Fruit fly (Drosophila melanogaster) whole organism, embryonic: ENCODE data around the gene VhaSFD.

Experiments used
- Atf6 ChIP-seq: fragments of 200-800 bp; sonication (Bioruptor generic); IDR thresholded peaks from 2 replicates; pipeline ENCODE4 v1.3.6; 2022; ENCODE audit warnings: missing biosample characterization, missing genetic modification characterization
- B-H1 ChIP-seq: fragments of 200-800 bp; sonication (Bioruptor generic); IDR thresholded peaks from 3 replicates; pipeline ENCODE4 v1.3.6; 2022; ENCODE audit warnings: missing biosample characterization, missing genetic modification characterization
- Blimp-1 ChIP-seq: fragments of 200-800 bp; sonication (Bioruptor generic); optimal IDR thresholded peaks from 3 replicates; lab custom pipeline; 2018; ENCODE audit warnings: missing biosample characterization, missing genetic modification characterization, mild to moderate bottlenecking, moderate library complexity, missing genetic modification reagents
- CG10274 ChIP-seq: fragments of 200-800 bp; sonication (Bioruptor generic); optimal IDR thresholded peaks from 3 replicates; lab custom pipeline; 2017; ENCODE audit warnings: missing biosample characterization, mild to moderate bottlenecking, missing genetic modification characterization
- CG11093 ChIP-seq: fragments of 200-800 bp; sonication (Bioruptor generic); IDR thresholded peaks from 3 replicates; pipeline ENCODE4 v1.3.6; 2022; ENCODE audit warnings: missing biosample characterization, missing genetic modification characterization
- CG11456 ChIP-seq: fragments of 200-800 bp; sonication (Bioruptor generic); IDR thresholded peaks from 3 replicates; pipeline ENCODE4 v1.3.6; 2022; ENCODE audit warnings: missing biosample characterization, missing genetic modification characterization
- CG11695 ChIP-seq: fragments of 200-800 bp; sonication (Bioruptor generic); IDR thresholded peaks from 3 replicates; pipeline ENCODE4 v1.3.6; 2022; ENCODE audit warnings: missing biosample characterization, missing genetic modification characterization
- CG12071 ChIP-seq: fragments of 200-800 bp; sonication (Bioruptor generic); optimal IDR thresholded peaks from 3 replicates; lab custom pipeline; 2018; ENCODE audit warnings: missing biosample characterization, mild to moderate bottlenecking, missing genetic modification characterization
- CG12391 ChIP-seq: fragments of 200-800 bp; sonication (Bioruptor generic); optimal IDR thresholded peaks from 3 replicates; lab custom pipeline; 2018; ENCODE audit warnings: missing biosample characterization, mild to moderate bottlenecking, missing genetic modification characterization, moderate library complexity
- CG13424 ChIP-seq: fragments of 200-800 bp; sonication (Bioruptor generic); optimal IDR thresholded peaks from 2 replicates; lab custom pipeline; 2019; ENCODE audit warnings: missing biosample characterization, mild to moderate bottlenecking, missing genetic modification characterization, moderate library complexity
- CG14710 ChIP-seq: fragments of 200-800 bp; sonication (Bioruptor generic); optimal IDR thresholded peaks from 3 replicates; lab custom pipeline; 2019; ENCODE audit warnings: missing biosample characterization, mild to moderate bottlenecking, missing genetic modification characterization, moderate library complexity
- CG15073 ChIP-seq: fragments of 200-800 bp; sonication (Bioruptor generic); optimal IDR thresholded peaks from 2 replicates; lab custom pipeline; 2016; ENCODE audit warnings: missing biosample characterization, missing genetic modification characterization
- CG15269 ChIP-seq: fragments of 200-800 bp; sonication (Bioruptor generic); optimal IDR thresholded peaks from 2 replicates; lab custom pipeline; 2018; ENCODE audit warnings: missing biosample characterization, mild to moderate bottlenecking, missing genetic modification characterization, moderate library complexity
- CG16813 ChIP-seq: fragments of 200-800 bp; sonication (Bioruptor generic); IDR thresholded peaks from 3 replicates; pipeline ENCODE4 v1.3.6; 2022; ENCODE audit warnings: missing biosample characterization, missing genetic modification characterization; ENCODE audit not compliant: partially characterized antibody
- CG17328 ChIP-seq: fragments of 200-800 bp; sonication (Bioruptor generic); IDR thresholded peaks from 2 replicates; pipeline ENCODE4 v1.3.6; 2022; ENCODE audit warnings: missing biosample characterization, missing genetic modification characterization
- CG18764 ChIP-seq: fragments of 200-800 bp; sonication (Bioruptor generic); optimal IDR thresholded peaks from 3 replicates; lab custom pipeline; 2016; ENCODE audit warnings: missing biosample characterization, missing genetic modification characterization
- CG43689 ChIP-seq: fragments of 200-800 bp; sonication (Bioruptor generic); IDR thresholded peaks from 2 replicates; pipeline ENCODE4 v1.3.6; 2022; ENCODE audit warnings: missing biosample characterization, missing genetic modification characterization
- CG4424 ChIP-seq: fragments of 200-800 bp; sonication (Bioruptor generic); optimal IDR thresholded peaks from 3 replicates; lab custom pipeline; 2016; ENCODE audit warnings: missing biosample characterization, missing genetic modification characterization
- CG4617 ChIP-seq: fragments of 200-800 bp; sonication (Bioruptor generic); optimal IDR thresholded peaks from 3 replicates; lab custom pipeline; 2016; ENCODE audit warnings: missing biosample characterization, missing genetic modification characterization, borderline replicate concordance
- CG6765 ChIP-seq: fragments of 200-800 bp; sonication (Bioruptor generic); optimal IDR thresholded peaks from 3 replicates; lab custom pipeline; 2017; ENCODE audit warnings: missing biosample characterization, mild to moderate bottlenecking, missing genetic modification characterization
- CG7928 ChIP-seq: fragments of 200-800 bp; sonication (Bioruptor generic); optimal IDR thresholded peaks from 2 replicates; lab custom pipeline; 2017; ENCODE audit warnings: missing biosample characterization, mild to moderate bottlenecking, missing genetic modification characterization
- CG8359 ChIP-seq: fragments of 200-800 bp; sonication (Bioruptor generic); optimal IDR thresholded peaks from 2 replicates; lab custom pipeline; 2017; ENCODE audit warnings: missing biosample characterization, mild to moderate bottlenecking, missing genetic modification characterization, borderline replicate concordance
- D19B ChIP-seq: fragments of 200-800 bp; sonication (Bioruptor generic); optimal IDR thresholded peaks from 2 replicates; lab custom pipeline; 2017; ENCODE audit warnings: missing biosample characterization, mild to moderate bottlenecking, missing genetic modification characterization
- Dad ChIP-seq: fragments of 200-800 bp; sonication (Bioruptor generic); optimal IDR thresholded peaks from 3 replicates; lab custom pipeline; 2016; ENCODE audit warnings: missing biosample characterization, missing genetic modification characterization
- Elba2 ChIP-seq: fragments of 200-800 bp; sonication (Bioruptor generic); optimal IDR thresholded peaks from 3 replicates; lab custom pipeline; 2016; ENCODE audit warnings: missing biosample characterization, missing genetic modification characterization
- Fer1 ChIP-seq: fragments of 200-800 bp; sonication (Bioruptor generic); optimal IDR thresholded peaks from 2 replicates; lab custom pipeline; 2017; ENCODE audit warnings: missing biosample characterization, mild to moderate bottlenecking, missing genetic modification characterization
- Gsc ChIP-seq: fragments of 200-800 bp; sonication (Bioruptor generic); IDR thresholded peaks from 2 replicates; pipeline ENCODE4 v1.3.6; 2022; ENCODE audit warnings: missing biosample characterization, missing genetic modification characterization
- HHEX ChIP-seq: fragments of 200-800 bp; sonication (Bioruptor generic); optimal IDR thresholded peaks from 3 replicates; lab custom pipeline; 2017; ENCODE audit warnings: missing biosample characterization, mild to moderate bottlenecking, missing genetic modification characterization, missing genetic modification reagents
- Hr3 ChIP-seq: fragments of 200-800 bp; sonication (Bioruptor generic); optimal IDR thresholded peaks from 3 replicates; lab custom pipeline; 2016; ENCODE audit warnings: missing biosample characterization, missing genetic modification characterization
- Hr78 ChIP-seq, 2 experiments: fragments of 200-800 bp in 1 of 2; fragments of >200 bp in 1 of 2; sonication (Bioruptor generic) in 1 of 2; optimal IDR thresholded peaks; 2 replicates each; lab custom pipeline; 2017 to 2019; ENCODE audit warnings: missing biosample characterization in 2 of 2, missing genetic modification characterization in 2 of 2, mild to moderate bottlenecking in 1 of 2, moderate library complexity in 1 of 2
- MESR4 ChIP-seq: fragments of 200-800 bp; sonication (Bioruptor generic); optimal IDR thresholded peaks from 2 replicates; lab custom pipeline; 2018; ENCODE audit warnings: missing biosample characterization, mild to moderate bottlenecking, missing genetic modification characterization, moderate library complexity
- Xbp1 ChIP-seq: fragments of 200-800 bp; sonication (Bioruptor generic); optimal IDR thresholded peaks from 3 replicates; lab custom pipeline; 2016; ENCODE audit warnings: missing biosample characterization, mild to moderate bottlenecking, missing genetic modification characterization
- abd-A ChIP-seq: fragments of 200-800 bp; sonication (Bioruptor generic); optimal IDR thresholded peaks from 3 replicates; lab custom pipeline; 2019; ENCODE audit warnings: missing biosample characterization, mild to moderate bottlenecking, missing genetic modification characterization, moderate library complexity
- cad ChIP-seq: fragments of >200 bp; optimal IDR thresholded peaks from 2 replicates; lab custom pipeline; 2017; ENCODE audit warnings: missing biosample characterization, missing genetic modification characterization
- cas ChIP-seq: fragments of 200-800 bp; sonication (Bioruptor generic); IDR thresholded peaks from 2 replicates; pipeline ENCODE4 v1.3.6; 2022; ENCODE audit warnings: missing biosample characterization, missing genetic modification characterization
- dysf ChIP-seq: fragments of 200-800 bp; sonication (Bioruptor generic); IDR thresholded peaks from 3 replicates; pipeline ENCODE4 v1.3.6; 2022; ENCODE audit warnings: missing biosample characterization, missing genetic modification characterization
- ewg ChIP-seq: fragments of 200-800 bp; sonication (Bioruptor generic); optimal IDR thresholded peaks from 3 replicates; lab custom pipeline; 2017; ENCODE audit warnings: mild to moderate bottlenecking, missing biosample characterization, missing genetic modification reagents, missing genetic modification characterization
- fru ChIP-seq: fragments of >200 bp; optimal IDR thresholded peaks from 2 replicates; lab custom pipeline; 2017
- klu ChIP-seq: fragments of 200-800 bp; sonication (Bioruptor generic); IDR thresholded peaks from 2 replicates; pipeline ENCODE4 v1.3.6; 2022; ENCODE audit warnings: missing biosample characterization, missing genetic modification characterization
- onecut ChIP-seq: fragments of 200-800 bp; sonication (Bioruptor generic); IDR thresholded peaks from 2 replicates; pipeline ENCODE4 v1.3.6; 2022; ENCODE audit warnings: missing biosample characterization, missing genetic modification characterization
- pum ChIP-seq: fragments of 200-800 bp; sonication (Bioruptor generic); optimal IDR thresholded peaks from 2 replicates; lab custom pipeline; 2016; ENCODE audit warnings: missing biosample characterization, missing genetic modification characterization
- row ChIP-seq: fragments of 200-800 bp; sonication (Bioruptor generic); IDR thresholded peaks from 3 replicates; pipeline ENCODE4 v1.3.6; 2022; ENCODE audit warnings: missing biosample characterization, missing genetic modification characterization
- sisA ChIP-seq: fragments of 200-800 bp; sonication (Bioruptor generic); IDR thresholded peaks from 2 replicates; pipeline ENCODE4 v1.3.6; 2022; ENCODE audit warnings: missing biosample characterization, missing genetic modification characterization
- tgo ChIP-seq: fragments of 200-800 bp; sonication (Bioruptor generic); IDR thresholded peaks from 3 replicates; pipeline ENCODE4 v1.3.6; 2022; ENCODE audit warnings: missing biosample characterization, missing genetic modification characterization
- trh ChIP-seq: fragments of 200-800 bp; sonication (Bioruptor generic); optimal IDR thresholded peaks from 2 replicates; lab custom pipeline; 2016; ENCODE audit warnings: missing biosample characterization, missing genetic modification characterization
- tup ChIP-seq: fragments of 200-800 bp; sonication (Bioruptor generic); optimal IDR thresholded peaks from 2 replicates; lab custom pipeline; 2016; ENCODE audit warnings: missing biosample characterization, mild to moderate bottlenecking, missing genetic modification characterization, moderate library complexity
- usp ChIP-seq: fragments of >200 bp; optimal IDR thresholded peaks from 2 replicates; lab custom pipeline; 2017; ENCODE audit warnings: missing biosample characterization, missing genetic modification characterization
- vfl ChIP-seq: fragments of 200-800 bp; sonication (Bioruptor generic); optimal IDR thresholded peaks from 2 replicates; lab custom pipeline; 2016; ENCODE audit warnings: missing biosample characterization, missing genetic modification characterization
- wor ChIP-seq: fragments of 200-800 bp; sonication (Bioruptor generic); IDR thresholded peaks from 2 replicates; pipeline ENCODE4 v1.3.6; 2022; ENCODE audit warnings: missing biosample characterization, missing genetic modification characterization
- zf30C ChIP-seq: fragments of 200-800 bp; sonication (Bioruptor generic); optimal IDR thresholded peaks from 3 replicates; lab custom pipeline; 2018; ENCODE audit warnings: missing biosample characterization, mild to moderate bottlenecking, missing genetic modification characterization

Gene VhaSFD

dm6 chr2L:16684908-16685611 lies 42.6 kb downstream of the VhaSFD start (continued):
- TF ChIP-seq ewg: peak; percentile 92
- TF ChIP-seq Gsc (GFP tag; lab: Robert Waterston, UW): no peak
- peak; percentile 39 for TF ChIP-seq sisA (GFP tag; lab: Robert Waterston, UW)
- no peak for TF ChIP-seq Dad (GFP tag; lab: Kevin White, UChicago)
- TF ChIP-seq CG43689 (GFP tag; lab: Robert Waterston, UW): no peak
- TF ChIP-seq B-H1: no peak; the same call in 2 of the 3 replicates
- peak; percentile 40; the same call in 1 of the 2 replicates for TF ChIP-seq Atf6 (GFP tag; lab: Robert Waterston, UW)
- TF ChIP-seq D19B (GFP tag; lab: Kevin White, UChicago): no peak
- TF ChIP-seq wor: no peak
- TF ChIP-seq klu (GFP tag; lab: Robert Waterston, UW): no peak
- no peak for TF ChIP-seq MESR4 (GFP tag; lab: Kevin White, UChicago)
- TF ChIP-seq zf30C (GFP tag; lab: Kevin White, UChicago): no peak
- no peak for TF ChIP-seq vfl (GFP tag; lab: Kevin White, UChicago)
- no peak for TF ChIP-seq tup
- TF ChIP-seq CG11456 (GFP tag; lab: Robert Waterston, UW): no peak
- TF ChIP-seq abd-A (tag; lab: Kevin White, UChicago): peak; percentile 83
- TF ChIP-seq Hr78 (GFP tag; optimal IDR thresholded peaks at IDR 0.05; lab: Kevin White, UChicago): peak in 1 of 2 experiments; percentile 42
- peak; percentile 86 for TF ChIP-seq CG13424
- TF ChIP-seq trh (GFP tag; lab: Kevin White, UChicago): peak; percentile 20
- TF ChIP-seq CG4424 (GFP tag; lab: Kevin White, UChicago): peak; percentile 62
- peak; percentile 49; the same call in 1 of the 3 replicates for TF ChIP-seq CG11695 (GFP tag; lab: Robert Waterston, UW)
- TF ChIP-seq usp (GFP tag; lab: Kevin White, UChicago): no peak
- TF ChIP-seq CG11093: no peak
- no peak for TF ChIP-seq fru (lab: Kevin White, UChicago)
- no peak for TF ChIP-seq Elba2 (GFP tag; lab: Kevin White, UChicago)
- peak; percentile 77 for TF ChIP-seq CG15269 (tag; lab: Kevin White, UChicago)
- TF ChIP-seq CG17328: no peak
- no peak for TF ChIP-seq tgo (GFP tag; lab: Robert Waterston, UW)
- TF ChIP-seq CG8359 (GFP tag; lab: Kevin White, UChicago): no peak
- TF ChIP-seq Fer1: peak; percentile 77
- TF ChIP-seq CG6765 (GFP tag; lab: Kevin White, UChicago): no peak
- no peak for TF ChIP-seq onecut (GFP tag; lab: Robert Waterston, UW)
- TF ChIP-seq Xbp1: peak; percentile 46
- TF ChIP-seq row (GFP tag; lab: Robert Waterston, UW): no peak; the same call in 2 of the 3 replicates
- peak; percentile 50; the same call in 2 of the 3 replicates for TF ChIP-seq dysf
- no peak for TF ChIP-seq CG12071 (GFP tag; lab: Kevin White, UChicago)
- no peak for TF ChIP-seq CG18764 (GFP tag; lab: Kevin White, UChicago)
- no peak for TF ChIP-seq CG16813
- no peak for TF ChIP-seq cad (GFP tag; lab: Kevin White, UChicago)
- TF ChIP-seq CG10274: no peak
- TF ChIP-seq CG12391 (tag; lab: Kevin White, UChicago): peak; percentile 63
- no peak for TF ChIP-seq CG7928
- TF ChIP-seq CG14710: peak; percentile 64
- no peak for TF ChIP-seq CG4617 (GFP tag; lab: Kevin White, UChicago)
- no peak for TF ChIP-seq cas
- TF ChIP-seq HHEX: peak; percentile 59
- TF ChIP-seq Blimp-1: peak; percentile 72
- TF ChIP-seq pum (GFP tag; lab: Kevin White, UChicago): no peak
- TF ChIP-seq Hr3 (GFP tag; lab: Kevin White, UChicago): peak; percentile 58
- TF ChIP-seq CG15073 (GFP tag; lab: Kevin White, UChicago): no peak
